Fruit fly (Drosophila melanogaster): Measurements from ENCODE around the gene Ogg1.
A peak's percentile ranks its signal among the peaks of the same experiment; 100 is the strongest.

- TF ChIP-seq dac (GFP tag; optimal IDR thresholded peaks at IDR 0.05) (no peak), pdm3 (GFP tag; optimal IDR thresholded peaks at IDR 0.05) (peak; percentile 27), Sox102F (GFP tag; optimal IDR thresholded peaks at IDR 0.05) (peak; percentile 31), Hr39 (GFP tag; optimal IDR thresholded peaks at IDR 0.05) (peak; percentile 56), acj6 (GFP tag; optimal IDR thresholded peaks at IDR 0.05) (peak; percentile 45), lz (GFP tag; optimal IDR thresholded peaks at IDR 0.05) (peak; percentile 56), svp (GFP tag) (peak; percentile 52), CG6808 (GFP tag; optimal IDR thresholded peaks at IDR 0.05) (peak; percentile 66), CG11294 (GFP tag; IDR thresholded peaks at IDR 0.05) (no peak), Smox (GFP tag; optimal IDR thresholded peaks at IDR 0.05) (peak; percentile 51), dsx (GFP tag; optimal IDR thresholded peaks at IDR 0.05; ENCODE audit: poor library complexity, severe bottlenecking) (peak; percentile 44), Sox14 (GFP tag; optimal IDR thresholded peaks at IDR 0.05) (peak; percentile 55)
Observed at dm6 chrX:8730306-8730705, 40.2 kb downstream of the Ogg1 start.

Measured in whole organism, prepupa.